Worm (Caenorhabditis elegans) whole organism, late embryonic: ENCODE data around the gene cyp-33C1.

Source experiments
- T23F11.4 ChIP-seq: fragments of 200-800 bp; sonication (Bioruptor generic); optimal IDR thresholded peaks from 2 replicates; lab custom pipeline; 2018; ENCODE audit warnings: mild to moderate bottlenecking, missing genetic modification characterization, missing compliant biosample characterization
- ama-1 ChIP-seq: fragments of 150-350 bp; optimal IDR thresholded peaks from 2 replicates; lab custom pipeline; 2014
- ceh-18 ChIP-seq: sonication (generic microtip); optimal IDR thresholded peaks from 2 replicates; lab custom pipeline; 2016; ENCODE audit warnings: missing genetic modification characterization, missing compliant biosample characterization
- ceh-9 ChIP-seq: sonication (generic microtip); optimal IDR thresholded peaks from 2 replicates; lab custom pipeline; 2016; ENCODE audit warnings: mild to moderate bottlenecking, missing genetic modification characterization, inconsistent platforms, missing compliant biosample characterization
- hlh-15 ChIP-seq: sonication (generic microtip); optimal IDR thresholded peaks from 2 replicates; lab custom pipeline; 2016; ENCODE audit warnings: missing genetic modification characterization, missing compliant biosample characterization
- hlh-30 ChIP-seq: sonication (generic microtip); optimal IDR thresholded peaks from 2 replicates; lab custom pipeline; 2017; ENCODE audit warnings: antibody characterized with exemption, missing genetic modification characterization, missing compliant biosample characterization; ENCODE audit not compliant: insufficient read depth
- pax-1 ChIP-seq: fragments of 150-350 bp; optimal IDR thresholded peaks from 2 replicates; lab custom pipeline; 2014; ENCODE audit warnings: missing biosample characterization, missing genetic modification characterization
- pha-2 ChIP-seq: sonication (generic microtip); optimal IDR thresholded peaks from 2 replicates; lab custom pipeline; 2017; ENCODE audit warnings: mild to moderate bottlenecking, missing genetic modification characterization, missing compliant biosample characterization
- pha-4 ChIP-seq: fragments of 150-350 bp; optimal IDR thresholded peaks from 2 replicates; lab custom pipeline; 2018; ENCODE audit warnings: missing biosample characterization, missing genetic modification reagents, missing genetic modification characterization
- pros-1 ChIP-seq: fragments of 150-350 bp; optimal IDR thresholded peaks from 2 replicates; lab custom pipeline; 2014; ENCODE audit warnings: missing biosample characterization, missing genetic modification reagents, missing genetic modification characterization
- tbx-2 ChIP-seq: sonication (generic microtip); optimal IDR thresholded peaks from 2 replicates; lab custom pipeline; 2016; ENCODE audit warnings: missing genetic modification characterization, missing compliant biosample characterization

ce11 chrV:2199594-2199993 lies 20.3 kb downstream of the cyp-33C1 start:
- no peak for TF ChIP-seq ama-1
- no peak for TF ChIP-seq ceh-9 (tag; lab: Kevin White, UChicago)
- TF ChIP-seq tbx-2, result no peak
- TF ChIP-seq pha-4 (tag; lab: Kevin White, UChicago), result no peak
- TF ChIP-seq pax-1 (tag; lab: Kevin White, UChicago), result no peak
- no peak for TF ChIP-seq hlh-30 (tag; lab: Kevin White, UChicago)
- TF ChIP-seq T23F11.4, result no peak
- no peak for TF ChIP-seq ceh-18
- TF ChIP-seq pha-2 (tag; lab: Kevin White, UChicago), result no peak
- no peak for TF ChIP-seq pros-1 (tag; lab: Kevin White, UChicago)
- TF ChIP-seq hlh-15 (tag; lab: Kevin White, UChicago), result no peak
